Fruit fly (Drosophila melanogaster): ENCODE measurements around the gene Ssl1.
A peak's percentile ranks its signal among the peaks of the same experiment; 100 is the strongest.

Ssl1 gene

dm6 chr3L:22851172-22852128 lies 27.4 kb upstream of the Ssl1 start (continued):
- TF ChIP-seq fd85E (GFP tag; optimal IDR thresholded peaks at IDR 0.05) (peak; percentile 41), salr (GFP tag; optimal IDR thresholded peaks at IDR 0.05) (peak; percentile 50 to 54), CG1621 (tag; optimal IDR thresholded peaks at IDR 0.05) (peak; percentile 85), CG3919 (GFP tag; optimal IDR thresholded peaks at IDR 0.05) (peak; percentile 64), esn (GFP tag; optimal IDR thresholded peaks at IDR 0.05) (peak; percentile 33), CG8319 (GFP tag; optimal IDR thresholded peaks at IDR 0.05) (peak; percentile 22), dsx (GFP tag; optimal IDR thresholded peaks at IDR 0.05; ENCODE audit: poor library complexity, severe bottlenecking) (peak; percentile 99), CG7368 (GFP tag; optimal IDR thresholded peaks at IDR 0.05) (peak; percentile 52), net (GFP tag; optimal IDR thresholded peaks at IDR 0.05) (peak; percentile 70), CG8119 (GFP tag; IDR thresholded peaks at IDR 0.05) (peak; percentile 81), Met (GFP tag; optimal IDR thresholded peaks at IDR 0.05) (peak; percentile 34), CG6792 (GFP tag; optimal IDR thresholded peaks at IDR 0.05) (peak; percentile 18), CG6808 (GFP tag; optimal IDR thresholded peaks at IDR 0.05) (peak; percentile 96), acj6 (GFP tag; optimal IDR thresholded peaks at IDR 0.05) (peak; percentile 6), svp (GFP tag) (peak; percentile 78), Hr38 (GFP tag; optimal IDR thresholded peaks at IDR 0.05) (no peak), CG8632 (GFP tag; optimal IDR thresholded peaks at IDR 0.05) (peak; percentile 58), Smox (GFP tag; optimal IDR thresholded peaks at IDR 0.05) (no peak), Sox15 (GFP tag; optimal IDR thresholded peaks at IDR 0.05) (no peak), CG6163 (GFP tag; IDR thresholded peaks at IDR 0.05) (peak; percentile 79; the same call in 2 of the 3 replicates), cyc (GFP tag; optimal IDR thresholded peaks at IDR 0.05) (no peak), CG11902 (GFP tag; optimal IDR thresholded peaks at IDR 0.05) (no peak), vri (GFP tag; optimal IDR thresholded peaks at IDR 0.05) (peak; percentile 63), fkh (GFP tag; optimal IDR thresholded peaks at IDR 0.05) (no peak)

- TF ChIP-seq fd59A (GFP tag; optimal IDR thresholded peaks at IDR 0.05) (no peak), CG6792 (GFP tag; optimal IDR thresholded peaks at IDR 0.05) (no peak), Eip75B (GFP tag; optimal IDR thresholded peaks at IDR 0.05) (no peak), esn (GFP tag; optimal IDR thresholded peaks at IDR 0.05) (no peak), dac (GFP tag; optimal IDR thresholded peaks at IDR 0.05) (no peak), Lpt (GFP tag; optimal IDR thresholded peaks at IDR 0.05) (no peak), fd85E (GFP tag; optimal IDR thresholded peaks at IDR 0.05) (no peak), Blimp-1 (GFP tag; optimal IDR thresholded peaks at IDR 0.05) (no peak), Ets21C (GFP tag; optimal IDR thresholded peaks at IDR 0.05) (no peak), CG7368 (GFP tag; optimal IDR thresholded peaks at IDR 0.05) (no peak), spab (GFP tag; optimal IDR thresholded peaks at IDR 0.05) (no peak), CG9139 (GFP tag; optimal IDR thresholded peaks at IDR 0.05) (no peak), Sox102F (GFP tag; optimal IDR thresholded peaks at IDR 0.05) (no peak), pdm3 (GFP tag; optimal IDR thresholded peaks at IDR 0.05) (no peak), cyc (GFP tag; optimal IDR thresholded peaks at IDR 0.05) (no peak), acj6 (GFP tag; optimal IDR thresholded peaks at IDR 0.05) (no peak)
These were observed 25.5 kb upstream of the Ssl1 start, which contains the start of gene CG32462 for dm6 chr3L:22853412-22853811. Gene CG32462, minus strand, starts transcription at chr3L:22853512.

dm6 chr3L:22856009-22856477 lies 22.8 kb upstream of the Ssl1 start, which contains the start of gene CG32459:
Gene CG32459, minus strand, starts transcription at chr3L:22856059.
- TF ChIP-seq fkh (GFP tag; optimal IDR thresholded peaks at IDR 0.05) (no peak), ss (GFP tag; optimal IDR thresholded peaks at IDR 0.05) (peak in 1 of 2 experiments; percentile 90)

Data from whole organism, prepupa.